Worm (Caenorhabditis elegans) whole organism, late embryonic: ENCODE data around the gene Y38E10A.33.

Experiments
- C08G9.2 ChIP-seq: sonication (generic microtip); optimal IDR thresholded peaks from 2 replicates; lab custom pipeline; 2016; ENCODE audit warnings: mild to moderate bottlenecking, missing genetic modification characterization, moderate library complexity, missing compliant biosample characterization
- ama-1 ChIP-seq: fragments of 150-350 bp; optimal IDR thresholded peaks from 2 replicates; lab custom pipeline; 2014
- hlh-13 ChIP-seq: fragments of 200-800 bp; sonication (Bioruptor generic); optimal IDR thresholded peaks from 2 replicates; lab custom pipeline; 2018; ENCODE audit warnings: mild to moderate bottlenecking, missing genetic modification characterization, missing compliant biosample characterization
- nfya-1 ChIP-seq: sonication (generic microtip); optimal IDR thresholded peaks from 2 replicates; lab custom pipeline; 2017; ENCODE audit warnings: missing genetic modification characterization, mild to moderate bottlenecking, missing compliant biosample characterization, antibody characterized with exemption, moderate library complexity
- tbx-2 ChIP-seq: sonication (generic microtip); optimal IDR thresholded peaks from 2 replicates; lab custom pipeline; 2016; ENCODE audit warnings: missing genetic modification characterization, missing compliant biosample characterization
- unc-42 ChIP-seq: sonication (generic microtip); optimal IDR thresholded peaks from 2 replicates; lab custom pipeline; 2016; ENCODE audit warnings: missing genotype, missing genetic modification characterization, missing compliant biosample characterization

DNA sequence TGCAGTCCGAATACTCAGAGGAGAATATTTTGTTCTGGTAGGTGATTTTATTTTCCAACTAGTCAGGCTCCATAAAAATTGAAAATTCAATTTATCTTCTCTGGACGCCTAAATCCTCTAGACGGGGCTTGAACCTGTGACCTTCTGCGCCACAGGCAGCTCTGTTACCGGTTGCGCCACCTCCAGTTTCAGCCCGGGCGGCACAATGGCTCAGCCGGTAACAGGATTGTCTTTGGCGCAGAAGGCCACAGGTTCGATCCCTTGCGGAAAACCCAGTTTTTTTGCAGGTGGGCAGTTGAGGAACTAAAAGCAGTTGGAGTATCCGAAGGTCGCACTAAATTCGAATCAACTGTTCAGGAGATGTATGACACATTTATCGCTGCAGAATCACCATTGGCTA lies 9.6 kb downstream of the Y38E10A.33 start:
- TF ChIP-seq C08G9.2 (tag; lab: Kevin White, UChicago) (no peak), ama-1 (lab: Kevin White, UChicago) (no peak), hlh-13 (no peak), unc-42 (tag; lab: Kevin White, UChicago) (no peak), tbx-2 (tag; lab: Kevin White, UChicago) (no peak), nfya-1 (no peak)
